Worm (Caenorhabditis elegans) whole organism, midembryonic: Measurements from ENCODE around the gene clec-21.

Experiments
- T22C8.4 ChIP-seq: fragments of 200-800 bp; sonication (Bioruptor generic); IDR thresholded peaks from 2 replicates; pipeline ENCODE4 v1.3.6; 2022; ENCODE audit warnings: missing genetic modification characterization, missing compliant biosample characterization
- cog-1 ChIP-seq: sonication (generic microtip); optimal IDR thresholded peaks from 2 replicates; lab custom pipeline; 2016; ENCODE audit warnings: missing genetic modification characterization, missing compliant biosample characterization
- flt-1 ChIP-seq: fragments of 200-800 bp; sonication (Bioruptor generic); IDR thresholded peaks from 2 replicates; pipeline ENCODE4 v1.3.6; 2022; ENCODE audit warnings: missing genetic modification characterization, missing compliant biosample characterization
- klf-2 ChIP-seq: fragments of 200-800 bp; sonication (Bioruptor generic); conservative IDR thresholded peaks from 2 replicates; pipeline ENCODE4 v1.3.6; 2022; ENCODE audit warnings: missing genetic modification reagents, missing genetic modification characterization, missing compliant biosample characterization
- med-1 ChIP-seq: sonication (generic microtip); optimal IDR thresholded peaks from 2 replicates; lab custom pipeline; 2017; ENCODE audit warnings: missing genetic modification characterization, mild to moderate bottlenecking, missing compliant biosample characterization, antibody characterized with exemption, missing genetic modification reagents; ENCODE audit not compliant: insufficient read depth
- ref-1 ChIP-seq: fragments of 200-800 bp; sonication (Bioruptor generic); conservative IDR thresholded peaks from 2 replicates; pipeline ENCODE4 v1.3.6; 2022; ENCODE audit warnings: missing genetic modification reagents, missing genetic modification characterization, missing compliant biosample characterization
- tab-1 ChIP-seq: fragments of 200-800 bp; sonication (Bioruptor generic); IDR thresholded peaks from 2 replicates; pipeline ENCODE4 v1.3.6; 2022; ENCODE audit warnings: missing genetic modification characterization, missing compliant biosample characterization
- ztf-23 ChIP-seq: fragments of 200-800 bp; sonication (Bioruptor generic); IDR thresholded peaks from 2 replicates; pipeline ENCODE4 v1.3.6; 2022; ENCODE audit warnings: missing genetic modification reagents, missing genetic modification characterization, missing compliant biosample characterization
- ztf-29 ChIP-seq: fragments of 200-800 bp; sonication (Bioruptor generic); IDR thresholded peaks from 2 replicates; pipeline ENCODE4 v1.3.6; 2022; ENCODE audit warnings: missing genetic modification reagents, missing genetic modification characterization, missing compliant biosample characterization

The clec-21 gene

ce11 chrII:1597101-1598088 lies 13.4 kb upstream of the clec-21 start, which contains the start of gene bath-46:
TSS of gene bath-46 (plus strand) at chrII:1597906.
- TF ChIP-seq ztf-23 (GFP tag; lab: Robert Waterston, UW) (no peak), ztf-29 (GFP tag; lab: Robert Waterston, UW) (no peak), T22C8.4 (GFP tag; lab: Robert Waterston, UW) (no peak), med-1 (GFP tag; lab: Kevin White, UChicago) (no peak), cog-1 (no peak), ref-1 (no peak), klf-2 (GFP tag; lab: Robert Waterston, UW) (no peak), flt-1 (GFP tag; lab: Robert Waterston, UW) (no peak), tab-1 (GFP tag; lab: Robert Waterston, UW) (no peak)

ce11 chrII:1595137-1595536 lies 11.1 kb upstream of the clec-21 start, which contains the start of gene clec-20:
TSS of gene clec-20 (minus strand) at chrII:1595237.
- TF ChIP-seq klf-2 (GFP tag; lab: Robert Waterston, UW) (no peak), ref-1 (no peak), cog-1 (no peak)

- TF ChIP-seq tab-1 (GFP tag; lab: Robert Waterston, UW) (no peak), klf-2 (GFP tag; lab: Robert Waterston, UW) (no peak), ref-1 (no peak), ztf-29 (GFP tag; lab: Robert Waterston, UW) (no peak), med-1 (GFP tag; lab: Kevin White, UChicago) (no peak), cog-1 (no peak), T22C8.4 (GFP tag; lab: Robert Waterston, UW) (no peak), ztf-23 (GFP tag; lab: Robert Waterston, UW) (no peak), flt-1 (GFP tag; lab: Robert Waterston, UW) (no peak)
These were observed 5.8 kb upstream of the clec-21 start, which contains the start of gene T07H3.7 for ce11 chrII:1589845-1590244. TSS of gene T07H3.7 (minus strand) at chrII:1589945.

- TF ChIP-seq T22C8.4 (GFP tag; lab: Robert Waterston, UW) (no peak), cog-1 (no peak), klf-2 (GFP tag; lab: Robert Waterston, UW) (no peak), flt-1 (GFP tag; lab: Robert Waterston, UW) (no peak), tab-1 (GFP tag; lab: Robert Waterston, UW) (no peak), ztf-29 (GFP tag; lab: Robert Waterston, UW) (no peak), ztf-23 (GFP tag; lab: Robert Waterston, UW) (no peak), ref-1 (no peak), med-1 (GFP tag; lab: Kevin White, UChicago) (no peak)
These were observed 2.3 kb upstream of the clec-21 start, which contains the start of gene T07H3.8 for ce11 chrII:1586305-1586704. TSS of gene T07H3.8 (plus strand) at chrII:1586605.

- TF ChIP-seq ztf-23 (GFP tag; lab: Robert Waterston, UW) (no peak), klf-2 (GFP tag; lab: Robert Waterston, UW) (no peak), T22C8.4 (GFP tag; lab: Robert Waterston, UW) (no peak), ref-1 (no peak), cog-1 (no peak), tab-1 (GFP tag; lab: Robert Waterston, UW) (no peak)
These were observed 4.2 kb downstream of the clec-21 start, which contains the start of gene math-38 for ce11 chrII:1579886-1580285. TSS of gene math-38 (minus strand) at chrII:1579986.

ce11 chrII:1576772-1577171 lies 7.3 kb downstream of the clec-21 start:
- TF ChIP-seq T22C8.4 (GFP tag; lab: Robert Waterston, UW) (no peak), tab-1 (GFP tag; lab: Robert Waterston, UW) (no peak), klf-2 (GFP tag; lab: Robert Waterston, UW) (no peak), ref-1 (no peak), med-1 (GFP tag; lab: Kevin White, UChicago) (no peak), ztf-29 (GFP tag; lab: Robert Waterston, UW) (no peak), flt-1 (GFP tag; lab: Robert Waterston, UW) (no peak), ztf-23 (GFP tag; lab: Robert Waterston, UW) (no peak), cog-1 (no peak)

ce11 chrII:1576030-1576429 lies 8.0 kb downstream of the clec-21 start, which contains the start of gene K05F6.10:
TSS of gene K05F6.10 (minus strand) at chrII:1576130.
- TF ChIP-seq cog-1 (no peak), klf-2 (GFP tag; lab: Robert Waterston, UW) (no peak)

- TF ChIP-seq cog-1 (no peak), tab-1 (GFP tag; lab: Robert Waterston, UW) (no peak), ztf-23 (GFP tag; lab: Robert Waterston, UW) (no peak), med-1 (GFP tag; lab: Kevin White, UChicago) (no peak), ref-1 (no peak), ztf-29 (GFP tag; lab: Robert Waterston, UW) (no peak), T22C8.4 (GFP tag; lab: Robert Waterston, UW) (no peak), flt-1 (GFP tag; lab: Robert Waterston, UW) (no peak), klf-2 (GFP tag; lab: Robert Waterston, UW) (no peak)
These were observed 13.0 kb downstream of the clec-21 start, which contains the start of gene fbxb-46 for ce11 chrII:1571032-1571431. TSS of gene fbxb-46 (minus strand) at chrII:1571132.

ce11 chrII:1568214-1568613 lies 15.8 kb downstream of the clec-21 start, which contains the start of gene fbxb-49:
TSS of gene fbxb-49 (plus strand) at chrII:1568514.
- no peak for TF ChIP-seq ztf-23 (GFP tag; lab: Robert Waterston, UW)
- no peak for TF ChIP-seq klf-2 (GFP tag; lab: Robert Waterston, UW)
